Worm (Caenorhabditis elegans) whole organism, L4 larva: ENCODE measurements around the gene srx-54.
A peak's percentile ranks its signal among the peaks of the same experiment; 100 is the strongest.

Experiments used
- F37D6.2 ChIP-seq: sonication (generic microtip); optimal IDR thresholded peaks from 2 replicates; lab custom pipeline; 2016; ENCODE audit warnings: mild to moderate bottlenecking, missing genetic modification characterization, missing compliant biosample characterization
- F49E8.2 ChIP-seq: sonication (generic microtip); optimal IDR thresholded peaks from 2 replicates; lab custom pipeline; 2016; ENCODE audit warnings: missing compliant biosample characterization, mild to moderate bottlenecking, missing genetic modification characterization, borderline replicate concordance
- T20F7.1 ChIP-seq: fragments of 200-800 bp; sonication (Bioruptor generic); optimal IDR thresholded peaks from 2 replicates; lab custom pipeline; 2018; ENCODE audit warnings: mild to moderate bottlenecking, missing genetic modification characterization, missing compliant biosample characterization
- Y5F2A.4 ChIP-seq: fragments of 200-800 bp; sonication (Bioruptor generic); optimal IDR thresholded peaks from 2 replicates; lab custom pipeline; 2018; ENCODE audit warnings: mild to moderate bottlenecking, missing genetic modification characterization, missing compliant biosample characterization
- Y75B8A.6 ChIP-seq: fragments of 200-800 bp; sonication (Bioruptor generic); IDR thresholded peaks from 2 replicates; pipeline ENCODE4 v1.3.6; 2022; ENCODE audit warnings: missing genetic modification reagents, missing genetic modification characterization, missing compliant biosample characterization
- ZK546.5 ChIP-seq, 2 experiments: sonication (generic microtip); optimal IDR thresholded peaks; 2 replicates each; lab custom pipeline; 2017; ENCODE audit warnings: missing biosample characterization in 2 of 2, missing genetic modification characterization in 2 of 2
- aha-1 ChIP-seq: fragments of 150-350 bp; peaks from one replicate; lab custom pipeline; 2014; ENCODE audit warnings: missing biosample characterization, missing genetic modification characterization
- aly-2 ChIP-seq: sonication (generic microtip); optimal IDR thresholded peaks from 2 replicates; lab custom pipeline; 2018; ENCODE audit warnings: missing biosample characterization, missing genetic modification characterization
- ama-1 ChIP-seq: fragments of 150-350 bp; optimal IDR thresholded peaks from 2 replicates; lab custom pipeline; 2014; ENCODE audit warnings: inconsistent platforms, mixed read lengths
- ceh-20 ChIP-seq: fragments of 200-800 bp; sonication (Bioruptor generic); IDR thresholded peaks from 2 replicates; pipeline ENCODE4 v1.3.6; 2022; ENCODE audit warnings: missing genetic modification reagents, missing genetic modification characterization, missing compliant biosample characterization
- ceh-28 ChIP-seq: fragments of 150-350 bp; optimal IDR thresholded peaks from 2 replicates; lab custom pipeline; 2014; ENCODE audit warnings: missing biosample characterization, missing genetic modification reagents, missing genetic modification characterization
- ceh-32 ChIP-seq: sonication (generic microtip); optimal IDR thresholded peaks from 2 replicates; lab custom pipeline; 2016; ENCODE audit warnings: mild to moderate bottlenecking, missing genetic modification characterization, missing compliant biosample characterization; ENCODE audit not compliant: poor library complexity
- ceh-82 ChIP-seq: sonication (generic microtip); optimal IDR thresholded peaks from 2 replicates; lab custom pipeline; 2017; ENCODE audit warnings: missing biosample characterization, missing genetic modification characterization
- ces-1 ChIP-seq: fragments of 150-350 bp; sonication (generic microtip); optimal IDR thresholded peaks from 4 replicates; lab custom pipeline; 2014; ENCODE audit warnings: missing biosample characterization, missing genetic modification reagents, missing genetic modification characterization
- cey-2 ChIP-seq: sonication (generic microtip); optimal IDR thresholded peaks from 3 replicates; lab custom pipeline; 2017; ENCODE audit warnings: missing genetic modification characterization, mild to moderate bottlenecking, missing compliant biosample characterization, antibody characterized with exemption, borderline replicate concordance; ENCODE audit not compliant: insufficient read depth
- dmd-6 ChIP-seq: fragments of 200-800 bp; sonication (Bioruptor generic); IDR thresholded peaks from 2 replicates; pipeline ENCODE4 v1.3.6; 2022; ENCODE audit warnings: missing genetic modification reagents, missing genetic modification characterization, missing compliant biosample characterization
- dpl-1 ChIP-seq: fragments of 150-350 bp; optimal IDR thresholded peaks from 2 replicates; lab custom pipeline; 2014; ENCODE audit warnings: missing biosample characterization, missing genetic modification reagents, missing genetic modification characterization
- duxl-1 ChIP-seq: sonication (generic microtip); optimal IDR thresholded peaks from 2 replicates; lab custom pipeline; 2016; ENCODE audit warnings: mild to moderate bottlenecking, missing genetic modification characterization, moderate library complexity, missing compliant biosample characterization; ENCODE audit not compliant: poor library complexity
- egl-43 ChIP-seq: fragments of 200-800 bp; sonication (Bioruptor generic); IDR thresholded peaks from 2 replicates; pipeline ENCODE4 v1.3.6; 2022; ENCODE audit warnings: missing genetic modification reagents, missing genetic modification characterization, missing compliant biosample characterization
- hlh-11 ChIP-seq: fragments of 200-800 bp; sonication (Bioruptor generic); optimal IDR thresholded peaks from 2 replicates; lab custom pipeline; 2018; ENCODE audit warnings: mild to moderate bottlenecking, missing genetic modification characterization, missing compliant biosample characterization
- hlh-30 ChIP-seq: sonication (generic microtip); optimal IDR thresholded peaks from 2 replicates; lab custom pipeline; 2017; ENCODE audit warnings: antibody characterized with exemption, mild to moderate bottlenecking, missing genetic modification characterization, missing compliant biosample characterization; ENCODE audit not compliant: insufficient read depth
- hmg-1.1 ChIP-seq: fragments of 200-800 bp; sonication (Bioruptor generic); IDR thresholded peaks from 2 replicates; pipeline ENCODE4 v1.3.6; 2022; ENCODE audit warnings: missing genetic modification reagents, missing genetic modification characterization, missing compliant biosample characterization
- jun-1 ChIP-seq: fragments of 150-350 bp; optimal IDR thresholded peaks from 2 replicates; lab custom pipeline; 2014; ENCODE audit warnings: missing biosample characterization, missing genetic modification reagents, missing genetic modification characterization
- lim-7 ChIP-seq: fragments of 200-800 bp; sonication (Bioruptor generic); IDR thresholded peaks from 2 replicates; pipeline ENCODE4 v1.3.6; 2022; ENCODE audit warnings: missing genetic modification characterization, missing compliant biosample characterization
- lin-1 ChIP-seq: fragments of 200-800 bp; sonication (Bioruptor generic); IDR thresholded peaks from 2 replicates; pipeline ENCODE4 v1.3.6; 2022; ENCODE audit warnings: missing genetic modification reagents, missing genetic modification characterization, missing compliant biosample characterization
- lin-29 ChIP-seq: fragments of 200-800 bp; sonication (Bioruptor generic); IDR thresholded peaks from 2 replicates; pipeline ENCODE4 v1.3.6; 2022; ENCODE audit warnings: missing genetic modification reagents, missing genetic modification characterization, missing compliant biosample characterization
- lin-38 ChIP-seq: fragments of 200-800 bp; sonication (Bioruptor generic); IDR thresholded peaks from 2 replicates; pipeline ENCODE4 v1.3.6; 2022; ENCODE audit warnings: missing genetic modification reagents, missing genetic modification characterization, missing compliant biosample characterization
- lin-39 ChIP-seq: fragments of 150-350 bp; optimal IDR thresholded peaks from 2 replicates; lab custom pipeline; 2014; ENCODE audit warnings: missing biosample characterization, missing genetic modification reagents, missing genetic modification characterization
- lir-3 ChIP-seq: sonication (generic microtip); optimal IDR thresholded peaks from 2 replicates; lab custom pipeline; 2016; ENCODE audit warnings: mild to moderate bottlenecking, missing genetic modification characterization, missing compliant biosample characterization
- mdl-1 ChIP-seq, 2 experiments: fragments of 150-350 bp in 1 of 2; sonication (generic microtip) in 1 of 2; optimal IDR thresholded peaks; 2 replicates each; lab custom pipeline; 2014 to 2017; ENCODE audit warnings: missing biosample characterization in 2 of 2, missing genetic modification characterization in 2 of 2
- mep-1 ChIP-seq: fragments of 150-350 bp; sonication (generic microtip); optimal IDR thresholded peaks from 3 replicates; lab custom pipeline; 2014; ENCODE audit warnings: missing biosample characterization, missing genetic modification characterization
- mxl-2 ChIP-seq: fragments of 200-800 bp; sonication (Bioruptor generic); conservative IDR thresholded peaks from 2 replicates; pipeline ENCODE4 v1.3.6; 2022; ENCODE audit warnings: missing genetic modification reagents, missing genetic modification characterization, missing compliant biosample characterization
- nhr-10 ChIP-seq: fragments of 150-350 bp; optimal IDR thresholded peaks from 2 replicates; lab custom pipeline; 2014; ENCODE audit warnings: missing biosample characterization, missing genetic modification characterization
- nhr-102 ChIP-seq: sonication (generic microtip); optimal IDR thresholded peaks from 2 replicates; lab custom pipeline; 2016; ENCODE audit warnings: mild to moderate bottlenecking, missing genetic modification characterization, moderate library complexity, missing compliant biosample characterization
- nhr-11 ChIP-seq: fragments of 150-350 bp; optimal IDR thresholded peaks from 2 replicates; lab custom pipeline; 2014; ENCODE audit warnings: missing biosample characterization, missing genetic modification characterization
- nhr-25 ChIP-seq: sonication (generic microtip); optimal IDR thresholded peaks from 2 replicates; lab custom pipeline; 2017; ENCODE audit warnings: missing genetic modification characterization, mild to moderate bottlenecking, missing compliant biosample characterization, antibody characterized with exemption, moderate library complexity, borderline replicate concordance; ENCODE audit not compliant: insufficient read depth
- nhr-28 ChIP-seq: fragments of 150-350 bp; optimal IDR thresholded peaks from 2 replicates; lab custom pipeline; 2014; ENCODE audit warnings: missing biosample characterization, missing genetic modification characterization
- nhr-42 ChIP-seq: fragments of 200-800 bp; sonication (Bioruptor generic); IDR thresholded peaks from 2 replicates; pipeline ENCODE4 v1.3.6; 2022; ENCODE audit warnings: missing genetic modification characterization, missing compliant biosample characterization
- nhr-6 ChIP-seq: fragments of 150-350 bp; optimal IDR thresholded peaks from 2 replicates; lab custom pipeline; 2014; ENCODE audit warnings: missing biosample characterization, missing genetic modification characterization
- nhr-77 ChIP-seq: fragments of 150-350 bp; optimal IDR thresholded peaks from 2 replicates; lab custom pipeline; 2014; ENCODE audit warnings: missing biosample characterization, missing genetic modification characterization
- sdz-12 ChIP-seq: fragments of 200-800 bp; sonication (Bioruptor generic); optimal IDR thresholded peaks from 2 replicates; lab custom pipeline; 2018; ENCODE audit warnings: mild to moderate bottlenecking, missing genetic modification characterization, missing compliant biosample characterization
- set-16 ChIP-seq: fragments of 200-800 bp; sonication (Bioruptor generic); IDR thresholded peaks from 2 replicates; pipeline ENCODE4 v1.3.6; 2022; ENCODE audit warnings: missing genetic modification reagents, missing genetic modification characterization, missing compliant biosample characterization
- spr-1 ChIP-seq: sonication (generic microtip); optimal IDR thresholded peaks from 2 replicates; lab custom pipeline; 2016; ENCODE audit warnings: mild to moderate bottlenecking, missing genetic modification characterization, missing compliant biosample characterization
- tra-1 ChIP-seq: fragments of 200-800 bp; sonication (Bioruptor generic); IDR thresholded peaks from 2 replicates; pipeline ENCODE4 v1.3.6; 2022; ENCODE audit warnings: missing genetic modification reagents, missing genetic modification characterization, missing compliant biosample characterization
- unc-130 ChIP-seq: sonication (generic microtip); optimal IDR thresholded peaks from 2 replicates; lab custom pipeline; 2016; ENCODE audit warnings: missing genetic modification reagents, missing genetic modification characterization, missing compliant biosample characterization
- unc-62 ChIP-seq, 3 experiments: fragments of 150-350 bp in 1 of 3; sonication (generic microtip); optimal IDR thresholded peaks in 2 of 3; peaks in 1 of 3; 1 replicate in 1 of 3; 2 replicates in 2 of 3; lab custom pipeline; 2014 to 2017; ENCODE audit warnings: missing biosample characterization in 3 of 3, missing genetic modification characterization in 3 of 3, missing genetic modification reagents in 3 of 3, missing genotype in 1 of 3
- vab-7 ChIP-seq: fragments of 200-800 bp; sonication (Bioruptor generic); IDR thresholded peaks from 2 replicates; pipeline ENCODE4 v1.3.6; 2022; ENCODE audit warnings: missing genetic modification reagents, missing genetic modification characterization, missing compliant biosample characterization
- zfp-2 ChIP-seq: sonication (generic microtip); optimal IDR thresholded peaks from 2 replicates; lab custom pipeline; 2016; ENCODE audit warnings: mild to moderate bottlenecking, missing genetic modification characterization, missing compliant biosample characterization
- zfp-3 ChIP-seq: fragments of 200-800 bp; sonication (Bioruptor generic); conservative IDR thresholded peaks from 2 replicates; pipeline ENCODE4 v1.3.6; 2022; ENCODE audit warnings: missing genetic modification reagents, missing genetic modification characterization, missing compliant biosample characterization
- zip-2 ChIP-seq: fragments of 150-350 bp; optimal IDR thresholded peaks from 2 replicates; lab custom pipeline; 2014; ENCODE audit warnings: missing biosample characterization, missing genetic modification characterization

Gene srx-54

ce11 chrV:16965655-16966054 is 9.4 kb upstream of the srx-54 start, which contains the start of gene efl-1 (continued):
- TF ChIP-seq zip-2 (tag; lab: Kevin White, UChicago), result no peak
- peak; percentile 45; the same call in 1 of the 2 replicates for TF ChIP-seq vab-7 (GFP tag; lab: Robert Waterston, UW)
- TF ChIP-seq cey-2, result no peak
- peak; percentile 57; the same call in 1 of the 2 replicates for TF ChIP-seq lin-29 (GFP tag; lab: Robert Waterston, UW)
- peak; percentile 62 for TF ChIP-seq jun-1 (tag; lab: Kevin White, UChicago)
- peak; percentile 39 for TF ChIP-seq unc-130
- peak in 1 of 2 experiments; percentile 92 for TF ChIP-seq unc-62 (GFP tag; optimal IDR thresholded peaks at IDR 0.05 in 1 of 2; lab: Kevin White, UChicago)
- no peak for TF ChIP-seq unc-62 (tag; optimal IDR thresholded peaks at IDR 0.05; lab: Kevin White, UChicago)
- TF ChIP-seq F49E8.2 (tag; lab: Kevin White, UChicago), result peak; percentile 12
- peak; percentile 86 for TF ChIP-seq mep-1 (tag; lab: Kevin White, UChicago)
- TF ChIP-seq ceh-20 (GFP tag; lab: Robert Waterston, UW), result peak; percentile 90
- 0 out of 2 replicates have a peak, but pooled peaks have one; percentile 15 for TF ChIP-seq set-16
- peak; percentile 52 for TF ChIP-seq nhr-25 (tag; lab: Kevin White, UChicago)
- TF ChIP-seq T20F7.1 (GFP tag; lab: Kevin White, UChicago), result peak; percentile 67
- peak; percentile 95 for TF ChIP-seq duxl-1 (tag; lab: Kevin White, UChicago)
- no peak for TF ChIP-seq Y75B8A.6 (GFP tag; lab: Robert Waterston, UW)
- TF ChIP-seq spr-1 (tag; lab: Kevin White, UChicago), result peak; percentile 54
- TF ChIP-seq sdz-12 (GFP tag; lab: Kevin White, UChicago), result no peak
- TF ChIP-seq dmd-6, result no peak; the same call in none of the 2 replicates
- peak; percentile 66 for TF ChIP-seq ama-1 (lab: Kevin White, UChicago)
- no peak for TF ChIP-seq Y5F2A.4 (GFP tag; lab: Kevin White, UChicago)
- TF ChIP-seq egl-43 (GFP tag; lab: Robert Waterston, UW), result peak; percentile 51; the same call in 1 of the 2 replicates
- peak; percentile 38; the same call in 1 of the 2 replicates for TF ChIP-seq nhr-42
- TF ChIP-seq ceh-82 (tag; lab: Kevin White, UChicago), result no peak
- no peak for TF ChIP-seq nhr-10 (tag; lab: Kevin White, UChicago)
- TF ChIP-seq mxl-2 (GFP tag; lab: Robert Waterston, UW), result no peak
- TF ChIP-seq tra-1 (GFP tag; lab: Robert Waterston, UW), result no peak
- TF ChIP-seq F37D6.2 (tag; lab: Kevin White, UChicago), result peak; percentile 55
- TF ChIP-seq hmg-1.1 (GFP tag; lab: Robert Waterston, UW), result peak; percentile 84
- peak; percentile 79 for TF ChIP-seq nhr-28 (tag; lab: Kevin White, UChicago)
- peak; percentile 100 for TF ChIP-seq dpl-1 (GFP tag; lab: Kevin White, UChicago)
- TF ChIP-seq nhr-77, result peak; percentile 87
- peak; percentile 45 for TF ChIP-seq ces-1 (GFP tag; lab: Kevin White, UChicago)
- peak; percentile 79 for TF ChIP-seq nhr-102 (tag; lab: Kevin White, UChicago)
- peak in 1 of 2 experiments; percentile 37 for TF ChIP-seq mdl-1 (tag; optimal IDR thresholded peaks at IDR 0.05; lab: Kevin White, UChicago)
- no peak for TF ChIP-seq lin-39 (tag; lab: Kevin White, UChicago)
- no peak for TF ChIP-seq ZK546.5 (tag; optimal IDR thresholded peaks at IDR 0.05; lab: Kevin White, UChicago)
- peak; percentile 77 for TF ChIP-seq hlh-11 (tag; lab: Kevin White, UChicago)
- TF ChIP-seq ceh-28 (tag; lab: Kevin White, UChicago), result no peak
- peak; percentile 99 for TF ChIP-seq lin-38 (GFP tag; lab: Robert Waterston, UW)
- peak; percentile 89 for TF ChIP-seq hlh-30 (tag; lab: Kevin White, UChicago)
- TF ChIP-seq nhr-6, result peak; percentile 94
- TF ChIP-seq lin-1 (GFP tag; lab: Robert Waterston, UW), result no peak
- no peak for TF ChIP-seq ceh-32
- TF ChIP-seq zfp-3 (GFP tag; lab: Robert Waterston, UW), result 0 out of 2 replicates have a peak, but pooled peaks have one; percentile 39
- no peak for TF ChIP-seq lir-3
- peak; percentile 41 for TF ChIP-seq zfp-2 (tag; lab: Kevin White, UChicago)
- TF ChIP-seq aly-2 (tag; lab: Kevin White, UChicago), result no peak
- no peak for TF ChIP-seq lim-7 (GFP tag; lab: Robert Waterston, UW)
- peak; percentile 98 for TF ChIP-seq aha-1 (tag; lab: Kevin White, UChicago)
- TF ChIP-seq nhr-11 (tag; lab: Kevin White, UChicago), result peak; percentile 78
